Fruit fly (Drosophila melanogaster): ENCODE measurements around the gene SerRS.

SerRS gene

dm6 chr2L:2987681-2988381 lies 49.4 kb downstream of the SerRS start, which contains the start of the genes Chd1 and Bem46:
Gene Chd1, minus strand, starts transcription at chr2L:2987723.
Gene Bem46, plus strand, starts transcription at chr2L:2988116.
- TF ChIP-seq CG4496 (GFP tag; IDR thresholded peaks at IDR 0.05) (peak; percentile 90), CG12605 (GFP tag; IDR thresholded peaks at IDR 0.05) (peak; percentile 71), fd96Ca (GFP tag; IDR thresholded peaks at IDR 0.05) (peak; percentile 77), gl (tag; optimal IDR thresholded peaks at IDR 0.05) (peak; percentile 34), CG8301 (tag; optimal IDR thresholded peaks at IDR 0.05) (no peak), CG15710 (tag; optimal IDR thresholded peaks at IDR 0.05) (peak; percentile 80), Pif1A (GFP tag; optimal IDR thresholded peaks at IDR 0.05) (no peak), CG17806 (tag; optimal IDR thresholded peaks at IDR 0.05) (peak; percentile 75), Snoo (tag; optimal IDR thresholded peaks at IDR 0.05) (peak; percentile 79), Ets98B (GFP tag; IDR thresholded peaks at IDR 0.05) (peak; percentile 64; the same call in 1 of the 2 replicates), rn (GFP tag; IDR thresholded peaks at IDR 0.05) (peak; percentile 55; the same call in 1 of the 2 replicates), CG9948 (tag; optimal IDR thresholded peaks at IDR 0.05) (peak; percentile 84), CG34367 (tag; optimal IDR thresholded peaks at IDR 0.05) (peak; percentile 72), CG10348 (GFP tag; IDR thresholded peaks at IDR 0.05) (no peak), CG32121 (GFP tag; IDR thresholded peaks at IDR 0.05) (peak; percentile 76), CG8159 (tag; optimal IDR thresholded peaks at IDR 0.05) (peak; percentile 85)

- TF ChIP-seq CG12605 (GFP tag; IDR thresholded peaks at IDR 0.05) (no peak), CG10348 (GFP tag; IDR thresholded peaks at IDR 0.05) (no peak), CG13204 (GFP tag; optimal IDR thresholded peaks at IDR 0.05) (no peak), CG8159 (tag; optimal IDR thresholded peaks at IDR 0.05) (no peak), fd96Ca (GFP tag; IDR thresholded peaks at IDR 0.05) (no peak), CG9948 (tag; optimal IDR thresholded peaks at IDR 0.05) (no peak), Snoo (tag; optimal IDR thresholded peaks at IDR 0.05) (no peak), CG4496 (GFP tag; IDR thresholded peaks at IDR 0.05) (no peak), Ets98B (GFP tag; IDR thresholded peaks at IDR 0.05) (no peak)
Observed at dm6 chr2L:2986776-2987175, 50.4 kb downstream of the SerRS start.
